Fruit fly (Drosophila melanogaster): ENCODE data around the gene cDIP.

Gene cDIP

dm6 chr3R:21111046-21111480 lies 49.8 kb downstream of the cDIP start, which contains the start of gene Rab11 (continued):
- TF ChIP-seq croc (GFP tag; conservative IDR thresholded peaks at IDR 0.05) = no peak
- TF ChIP-seq CG10321 (GFP tag; IDR thresholded peaks at IDR 0.05) = no peak
- no peak for TF ChIP-seq en (GFP tag; optimal IDR thresholded peaks at IDR 0.05)
- TF ChIP-seq CG12659 (GFP tag; optimal IDR thresholded peaks at IDR 0.05) = peak; percentile 56
- TF ChIP-seq twi (tag; optimal IDR thresholded peaks at IDR 0.05) = peak; percentile 11
- peak; percentile 2 for TF ChIP-seq CG33213 (GFP tag; optimal IDR thresholded peaks at IDR 0.05)
- TF ChIP-seq CG3281 (GFP tag; optimal IDR thresholded peaks at IDR 0.05) = no peak
- TF ChIP-seq CG11093 (GFP tag; IDR thresholded peaks at IDR 0.05) = no peak
- TF ChIP-seq CG11456 (GFP tag; IDR thresholded peaks at IDR 0.05) = 0 out of 3 replicates have a peak, but pooled peaks have one; percentile 45
- TF ChIP-seq YL-1 (GFP tag; optimal IDR thresholded peaks at IDR 0.05) = peak; percentile 76
- TF ChIP-seq fd102C (GFP tag; optimal IDR thresholded peaks at IDR 0.05) = no peak
- peak; percentile 50 for TF ChIP-seq CG10543 (GFP tag; optimal IDR thresholded peaks at IDR 0.05)
- TF ChIP-seq ewg (GFP tag; optimal IDR thresholded peaks at IDR 0.05) = peak; percentile 16
- peak; percentile 55 for TF ChIP-seq Nf-YC (tag; optimal IDR thresholded peaks at IDR 0.05)
- TF ChIP-seq mirr (GFP tag; optimal IDR thresholded peaks at IDR 0.05) = no peak
- no peak for TF ChIP-seq Usf (GFP tag; optimal IDR thresholded peaks at IDR 0.05)
- no peak for TF ChIP-seq Optix (GFP tag; IDR thresholded peaks at IDR 0.05)
- peak; percentile 92 for TF ChIP-seq CG2116 (GFP tag; optimal IDR thresholded peaks at IDR 0.05)
- no peak for TF ChIP-seq Stat92E (GFP tag; optimal IDR thresholded peaks at IDR 0.05)
- no peak for TF ChIP-seq gcm2 (GFP tag; optimal IDR thresholded peaks at IDR 0.05)
- TF ChIP-seq dm (GFP tag; optimal IDR thresholded peaks at IDR 0.05) = no peak
- peak; percentile 68 for TF ChIP-seq CG8290 (GFP tag; optimal IDR thresholded peaks at IDR 0.05)
- TF ChIP-seq CG8290 (tag; optimal IDR thresholded peaks at IDR 0.05) = peak; percentile 24 to 68
- TF ChIP-seq tgo (GFP tag; IDR thresholded peaks at IDR 0.05) = peak; percentile 43; the same call in 2 of the 3 replicates
- TF ChIP-seq Aef1 (GFP tag; IDR thresholded peaks at IDR 0.05) = peak; percentile 18; the same call in 1 of the 3 replicates
- no peak for TF ChIP-seq GATAe (GFP tag; conservative IDR thresholded peaks at IDR 0.05)
- peak; percentile 8 for TF ChIP-seq Dek (tag; optimal IDR thresholded peaks at IDR 0.05)
- TF ChIP-seq CoRest (tag; optimal IDR thresholded peaks at IDR 0.05) = peak; percentile 77
- TF ChIP-seq hb (GFP tag; IDR thresholded peaks at IDR 0.05; ENCODE audit: partially characterized antibody) = peak; percentile 81
- TF ChIP-seq chinmo (GFP tag; IDR thresholded peaks at IDR 0.05; ENCODE audit: partially characterized antibody) = peak; percentile 61; the same call in 3 of the 4 replicates
- no peak for TF ChIP-seq HHEX (GFP tag; optimal IDR thresholded peaks at IDR 0.05)
- TF ChIP-seq CG16863 (GFP tag; optimal IDR thresholded peaks at IDR 0.05) = no peak
- no peak for TF ChIP-seq slp2 (GFP tag; optimal IDR thresholded peaks at IDR 0.05)
- peak; percentile 69 for TF ChIP-seq stwl (tag; optimal IDR thresholded peaks at IDR 0.05)
- TF ChIP-seq CG12219 (GFP tag; optimal IDR thresholded peaks at IDR 0.05) = no peak
- TF ChIP-seq MESR4 (GFP tag; optimal IDR thresholded peaks at IDR 0.05) = no peak
- TF ChIP-seq odd (GFP tag; optimal IDR thresholded peaks at IDR 0.05) = no peak
- no peak for TF ChIP-seq Tbp (GFP tag; optimal IDR thresholded peaks at IDR 0.05)
- no peak for TF ChIP-seq fd96Cb (tag; optimal IDR thresholded peaks at IDR 0.05)
- no peak for TF ChIP-seq CG4360 (GFP tag; IDR thresholded peaks at IDR 0.05)
- TF ChIP-seq cg (GFP tag; optimal IDR thresholded peaks at IDR 0.05) = no peak
- no peak for TF ChIP-seq dimm (GFP tag; IDR thresholded peaks at IDR 0.05)
- TF ChIP-seq luna (GFP tag; optimal IDR thresholded peaks at IDR 0.05) = no peak
- TF ChIP-seq CG9609 (GFP tag; optimal IDR thresholded peaks at IDR 0.05) = no peak
- no peak for TF ChIP-seq CG4730 (GFP tag; IDR thresholded peaks at IDR 0.05)
- peak; percentile 55; the same call in 1 of the 2 replicates for TF ChIP-seq Atf6 (GFP tag; IDR thresholded peaks at IDR 0.05)
- TF ChIP-seq CG10462 (GFP tag; optimal IDR thresholded peaks at IDR 0.05) = peak; percentile 2
- no peak for TF ChIP-seq CG12744 (GFP tag; optimal IDR thresholded peaks at IDR 0.05)
- peak; percentile 26 for TF ChIP-seq CG18619 (GFP tag; optimal IDR thresholded peaks at IDR 0.05)
- TF ChIP-seq dmrt99B (tag; optimal IDR thresholded peaks at IDR 0.05) = peak; percentile 30
- TF ChIP-seq Xbp1 (GFP tag; optimal IDR thresholded peaks at IDR 0.05) = peak; percentile 71

Measured in whole organism, embryonic.